Worm (Caenorhabditis elegans) whole organism, midembryonic: ENCODE data around the gene oac-53.

Experiments
- T22C8.4 ChIP-seq: fragments of 200-800 bp; sonication (Bioruptor generic); IDR thresholded peaks from 2 replicates; pipeline ENCODE4 v1.3.6; 2022; ENCODE audit warnings: missing genetic modification characterization, missing compliant biosample characterization
- cog-1 ChIP-seq: sonication (generic microtip); optimal IDR thresholded peaks from 2 replicates; lab custom pipeline; 2016; ENCODE audit warnings: missing genetic modification characterization, missing compliant biosample characterization
- flt-1 ChIP-seq: fragments of 200-800 bp; sonication (Bioruptor generic); IDR thresholded peaks from 2 replicates; pipeline ENCODE4 v1.3.6; 2022; ENCODE audit warnings: missing genetic modification characterization, missing compliant biosample characterization

- no peak for TF ChIP-seq flt-1 (GFP tag; lab: Robert Waterston, UW)
- TF ChIP-seq cog-1 = no peak
- TF ChIP-seq T22C8.4 (GFP tag; lab: Robert Waterston, UW) = no peak
Observed at ce11 chrV:16672198-16672597, 44.4 kb upstream of the oac-53 start, which contains the start of gene F14F8.8.
